Fruit fly (Drosophila melanogaster) whole organism, embryonic: ENCODE measurements around the gene CG17140.

Experiments used
- CG12391 ChIP-seq: fragments of 200-800 bp; sonication (Bioruptor generic); optimal IDR thresholded peaks from 3 replicates; lab custom pipeline; 2018; ENCODE audit warnings: missing biosample characterization, mild to moderate bottlenecking, missing genetic modification characterization, moderate library complexity
- CG13894 ChIP-seq: fragments of 200-800 bp; sonication (Bioruptor generic); optimal IDR thresholded peaks from 3 replicates; lab custom pipeline; 2018; ENCODE audit warnings: missing biosample characterization, mild to moderate bottlenecking, missing genetic modification characterization, moderate library complexity
- pb ChIP-seq: fragments of 200-800 bp; sonication (Bioruptor generic); optimal IDR thresholded peaks from 3 replicates; lab custom pipeline; 2016; ENCODE audit warnings: missing biosample characterization, missing genetic modification characterization

dm6 chr2L:10850320-10850990 is 5.0 kb upstream of the CG17140 start, which contains the start of gene porin:
- no peak for TF ChIP-seq pb (GFP tag; lab: Kevin White, UChicago)
- TF ChIP-seq CG13894 (tag; lab: Kevin White, UChicago) = no peak
- peak; percentile 34 for TF ChIP-seq CG12391 (tag; lab: Kevin White, UChicago)
